Worm (Caenorhabditis elegans): ENCODE measurements around the gene C23F12.4.

DNA sequence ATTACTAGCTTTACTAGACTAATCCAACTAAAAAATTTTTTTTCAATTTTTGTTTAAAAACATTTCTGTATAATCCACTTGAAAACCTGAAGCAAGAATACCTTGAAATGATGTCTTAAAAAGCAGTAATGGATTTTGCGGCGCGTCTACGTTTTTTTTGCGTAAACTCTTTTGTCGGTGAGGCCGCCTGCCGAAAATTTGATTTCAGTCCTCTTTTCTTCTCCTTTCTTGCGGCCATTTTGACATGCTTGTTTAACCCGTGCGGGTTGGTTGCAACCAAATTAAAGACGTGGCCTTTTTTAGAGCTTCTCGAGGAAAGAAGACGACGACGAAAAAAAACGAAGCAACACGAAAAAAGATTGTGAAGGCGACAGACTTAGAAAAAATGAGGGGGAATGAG, 26.0 kb upstream of the C23F12.4 start:
- TF ChIP-seq him-1 (tag; optimal IDR thresholded peaks at IDR 0.05) (no peak), W03F9.2 (tag; optimal IDR thresholded peaks at IDR 0.05) (no peak)

Data from whole organism, L4/young adult.